Fruit fly (Drosophila melanogaster) whole organism, embryonic: ENCODE data around the gene CG11790.

Experiments
- Abd-B ChIP-seq: fragments of 200-800 bp; sonication (Bioruptor generic); optimal IDR thresholded peaks from 2 replicates; lab custom pipeline; 2018; ENCODE audit warnings: missing biosample characterization, mild to moderate bottlenecking, missing genetic modification characterization, moderate library complexity
- Aef1 ChIP-seq: fragments of 200-800 bp; sonication (Bioruptor generic); IDR thresholded peaks from 3 replicates; pipeline ENCODE4 v1.3.6; 2022; ENCODE audit warnings: missing biosample characterization, missing genetic modification characterization
- Awh ChIP-seq: fragments of 200-800 bp; sonication (Bioruptor generic); IDR thresholded peaks from 2 replicates; pipeline ENCODE4, ENCODE4 v1.3.6; 2022; ENCODE audit warnings: missing biosample characterization, missing genetic modification characterization
- BEAF-32 ChIP-seq: fragments of 200-800 bp; sonication (Bioruptor generic); optimal IDR thresholded peaks from 3 replicates; lab custom pipeline; 2017; ENCODE audit warnings: missing biosample characterization, missing genetic modification characterization, mild to moderate bottlenecking, moderate library complexity, missing genetic modification reagents
- Bgb ChIP-seq: fragments of 200-800 bp; sonication (Bioruptor generic); IDR thresholded peaks from 2 replicates; pipeline ENCODE4 v1.3.6; 2022; ENCODE audit warnings: missing biosample characterization, missing genetic modification characterization; ENCODE audit not compliant: partially characterized antibody
- Blimp-1 ChIP-seq: fragments of 200-800 bp; sonication (Bioruptor generic); optimal IDR thresholded peaks from 3 replicates; lab custom pipeline; 2018; ENCODE audit warnings: missing biosample characterization, missing genetic modification characterization, mild to moderate bottlenecking, moderate library complexity, missing genetic modification reagents
- CG10147 ChIP-seq: fragments of 200-800 bp; sonication (Bioruptor generic); optimal IDR thresholded peaks from 2 replicates; lab custom pipeline; 2019; ENCODE audit warnings: missing biosample characterization, mild to moderate bottlenecking, missing genetic modification characterization, moderate library complexity
- CG10267 ChIP-seq: fragments of 200-800 bp; sonication (Bioruptor generic); optimal IDR thresholded peaks from 2 replicates; lab custom pipeline; 2018; ENCODE audit warnings: missing biosample characterization, mild to moderate bottlenecking, missing genetic modification characterization, moderate library complexity
- CG10654 ChIP-seq: fragments of 200-800 bp; sonication (Bioruptor generic); optimal IDR thresholded peaks from 2 replicates; lab custom pipeline; 2016; ENCODE audit warnings: missing biosample characterization, missing genetic modification characterization
- CG11696 ChIP-seq: fragments of 200-800 bp; sonication (Bioruptor generic); IDR thresholded peaks from 2 replicates; pipeline ENCODE4 v1.3.6; 2022; ENCODE audit warnings: missing biosample characterization, missing genetic modification characterization
- CG1233 ChIP-seq: fragments of 200-800 bp; sonication (Bioruptor generic); optimal IDR thresholded peaks from 4 replicates; lab custom pipeline; 2018; ENCODE audit warnings: missing biosample characterization, mild to moderate bottlenecking, missing genetic modification characterization
- CG15479 ChIP-seq: fragments of 200-800 bp; sonication (Bioruptor generic); optimal IDR thresholded peaks from 3 replicates; lab custom pipeline; 2019; ENCODE audit warnings: missing biosample characterization, mild to moderate bottlenecking, missing genetic modification characterization, moderate library complexity
- CG17385 ChIP-seq: fragments of 200-800 bp; sonication (Bioruptor generic); optimal IDR thresholded peaks from 3 replicates; lab custom pipeline; 2018; ENCODE audit warnings: missing biosample characterization, mild to moderate bottlenecking, missing genetic modification characterization
- CG17612 ChIP-seq: fragments of 200-800 bp; sonication (Bioruptor generic); IDR thresholded peaks from 2 replicates; pipeline ENCODE4 v1.3.6; 2022; ENCODE audit warnings: missing biosample characterization, missing genetic modification characterization
- CG18599 ChIP-seq: fragments of 200-800 bp; sonication (Bioruptor generic); optimal IDR thresholded peaks from 3 replicates; lab custom pipeline; 2017; ENCODE audit warnings: missing biosample characterization, missing genetic modification characterization, mild to moderate bottlenecking, moderate library complexity, missing genetic modification reagents
- CG30403 ChIP-seq: fragments of 200-800 bp; sonication (Bioruptor generic); optimal IDR thresholded peaks from 3 replicates; lab custom pipeline; 2016; ENCODE audit warnings: missing biosample characterization, missing genetic modification characterization
- CG34422 ChIP-seq: fragments of 200-800 bp; sonication (Bioruptor generic); IDR thresholded peaks from 3 replicates; pipeline ENCODE4 v1.3.6; 2022; ENCODE audit warnings: missing biosample characterization, missing genetic modification characterization
- CG3838 ChIP-seq: fragments of 200-800 bp; sonication (Bioruptor generic); optimal IDR thresholded peaks from 3 replicates; lab custom pipeline; 2016; ENCODE audit warnings: missing biosample characterization, missing genetic modification characterization
- CG4730 ChIP-seq: fragments of 200-800 bp; sonication (Bioruptor generic); IDR thresholded peaks from 2 replicates; pipeline ENCODE4 v1.3.6; 2022; ENCODE audit warnings: missing biosample characterization, missing genetic modification characterization
- CG8359 ChIP-seq: fragments of 200-800 bp; sonication (Bioruptor generic); optimal IDR thresholded peaks from 2 replicates; lab custom pipeline; 2017; ENCODE audit warnings: missing biosample characterization, mild to moderate bottlenecking, missing genetic modification characterization, borderline replicate concordance
- CG8765 ChIP-seq: fragments of 200-800 bp; sonication (Bioruptor generic); IDR thresholded peaks from 2 replicates; pipeline ENCODE4 v1.3.6; 2022; ENCODE audit warnings: missing biosample characterization, missing genetic modification characterization
- CG9817 ChIP-seq: fragments of 200-800 bp; sonication (Bioruptor generic); optimal IDR thresholded peaks from 2 replicates; lab custom pipeline; 2018; ENCODE audit warnings: missing biosample characterization, mild to moderate bottlenecking, missing genetic modification characterization, moderate library complexity
- CrebB ChIP-seq: fragments of 200-800 bp; sonication (Bioruptor generic); optimal IDR thresholded peaks from 3 replicates; lab custom pipeline; 2018; ENCODE audit warnings: missing biosample characterization, mild to moderate bottlenecking, missing genetic modification characterization
- Dp ChIP-seq: fragments of 200-800 bp; sonication (Bioruptor generic); optimal IDR thresholded peaks from 2 replicates; lab custom pipeline; 2018; ENCODE audit warnings: missing biosample characterization, mild to moderate bottlenecking, missing genetic modification characterization, moderate library complexity
- H2.0 ChIP-seq: fragments of 200-800 bp; sonication (Bioruptor generic); IDR thresholded peaks from 2 replicates; pipeline ENCODE4 v1.3.6; 2022; ENCODE audit warnings: missing biosample characterization, missing genetic modification characterization
- HLHmδ ChIP-seq: fragments of 200-800 bp; sonication (Bioruptor generic); optimal IDR thresholded peaks from 2 replicates; lab custom pipeline; 2018; ENCODE audit warnings: missing biosample characterization, mild to moderate bottlenecking, missing genetic modification characterization, moderate library complexity
- Hand ChIP-seq: fragments of 200-800 bp; sonication (Bioruptor generic); optimal IDR thresholded peaks from 2 replicates; lab custom pipeline; 2017; ENCODE audit warnings: mild to moderate bottlenecking, missing biosample characterization, missing genetic modification reagents, missing genetic modification characterization
- HmgZ ChIP-seq: fragments of 200-800 bp; sonication (Bioruptor generic); optimal IDR thresholded peaks from 2 replicates; lab custom pipeline; 2018; ENCODE audit warnings: missing biosample characterization, mild to moderate bottlenecking, missing genetic modification characterization
- Jarid2 ChIP-seq: fragments of 200-800 bp; sonication (Bioruptor generic); optimal IDR thresholded peaks from 3 replicates; lab custom pipeline; 2017; ENCODE audit warnings: mild to moderate bottlenecking, missing biosample characterization, missing genetic modification reagents, missing genetic modification characterization
- Lpt ChIP-seq: fragments of >200 bp; optimal IDR thresholded peaks from 2 replicates; lab custom pipeline; 2018; ENCODE audit warnings: missing biosample characterization, missing genetic modification characterization
- Med ChIP-seq: fragments of 200-800 bp; sonication (Bioruptor generic); peaks from one replicate; lab custom pipeline; 2016; ENCODE audit warnings: missing biosample characterization, missing genetic modification characterization, mild to moderate bottlenecking, inconsistent platforms, moderate library complexity
- NFAT ChIP-seq: fragments of 200-800 bp; sonication (Bioruptor generic); IDR thresholded peaks from 2 replicates; pipeline ENCODE4 v1.3.6; 2022; ENCODE audit warnings: missing biosample characterization, missing genetic modification characterization
- Sox102F ChIP-seq: fragments of 200-800 bp; sonication (Bioruptor generic); optimal IDR thresholded peaks from 2 replicates; lab custom pipeline; 2018; ENCODE audit warnings: missing biosample characterization, mild to moderate bottlenecking, missing genetic modification characterization, moderate library complexity
- ase ChIP-seq: fragments of 200-800 bp; sonication (Bioruptor generic); IDR thresholded peaks from 3 replicates; pipeline ENCODE4 v1.3.6; 2022; ENCODE audit warnings: missing biosample characterization, missing genetic modification characterization
- bbx ChIP-seq: fragments of 200-800 bp; sonication (Bioruptor generic); IDR thresholded peaks from 2 replicates; pipeline ENCODE4 v1.3.6; 2022; ENCODE audit warnings: missing biosample characterization, missing genetic modification characterization; ENCODE audit not compliant: partially characterized antibody
- caup ChIP-seq: fragments of 200-800 bp; sonication (Bioruptor generic); optimal IDR thresholded peaks from 3 replicates; lab custom pipeline; 2017; ENCODE audit warnings: missing biosample characterization, mild to moderate bottlenecking, missing genetic modification characterization, moderate library complexity; ENCODE audit not compliant: severe bottlenecking
- ewg ChIP-seq: fragments of 200-800 bp; sonication (Bioruptor generic); optimal IDR thresholded peaks from 3 replicates; lab custom pipeline; 2017; ENCODE audit warnings: mild to moderate bottlenecking, missing biosample characterization, missing genetic modification reagents, missing genetic modification characterization
- eyg ChIP-seq: fragments of 200-800 bp; sonication (Bioruptor generic); optimal IDR thresholded peaks from 3 replicates; lab custom pipeline; 2016; ENCODE audit warnings: missing biosample characterization, missing genetic modification characterization
- grn ChIP-seq: fragments of 200-800 bp; sonication (Bioruptor generic); optimal IDR thresholded peaks from 3 replicates; lab custom pipeline; 2017; ENCODE audit warnings: missing biosample characterization, missing genetic modification characterization
- ham ChIP-seq: fragments of 200-800 bp; sonication (Bioruptor generic); IDR thresholded peaks from 2 replicates; pipeline ENCODE4 v1.3.6; 2022; ENCODE audit warnings: missing biosample characterization, missing genetic modification characterization
- nerfin-2 ChIP-seq: fragments of 200-800 bp; sonication (Bioruptor generic); IDR thresholded peaks from 2 replicates; pipeline ENCODE4 v1.3.6; 2022; ENCODE audit warnings: missing biosample characterization, missing genetic modification characterization; ENCODE audit not compliant: partially characterized antibody
- nmo ChIP-seq: fragments of 200-800 bp; sonication (Bioruptor generic); optimal IDR thresholded peaks from 2 replicates; lab custom pipeline; 2018; ENCODE audit warnings: missing biosample characterization, mild to moderate bottlenecking, missing genetic modification characterization, moderate library complexity
- oc ChIP-seq: fragments of 200-800 bp; sonication (Bioruptor generic); optimal IDR thresholded peaks from 2 replicates; lab custom pipeline; 2018; ENCODE audit warnings: missing biosample characterization, mild to moderate bottlenecking, missing genetic modification characterization, moderate library complexity
- pfk ChIP-seq: fragments of 200-800 bp; sonication (Bioruptor generic); optimal IDR thresholded peaks from 2 replicates; lab custom pipeline; 2018; ENCODE audit warnings: missing biosample characterization, mild to moderate bottlenecking, missing genetic modification characterization, moderate library complexity
- ranshi ChIP-seq: fragments of 200-800 bp; sonication (Bioruptor generic); IDR thresholded peaks from 2 replicates; pipeline ENCODE4 v1.3.6; 2022; ENCODE audit warnings: missing biosample characterization, missing genetic modification characterization
- shn ChIP-seq: fragments of 200-800 bp; sonication (Bioruptor generic); optimal IDR thresholded peaks from 3 replicates; lab custom pipeline; 2016; ENCODE audit warnings: missing biosample characterization, missing genetic modification characterization
- slbo ChIP-seq: fragments of 200-800 bp; sonication (Bioruptor generic); IDR thresholded peaks from 2 replicates; pipeline ENCODE4 v1.3.6; 2022; ENCODE audit warnings: missing biosample characterization, missing genetic modification characterization
- sqz ChIP-seq: fragments of 200-800 bp; sonication (Bioruptor generic); optimal IDR thresholded peaks from 3 replicates; lab custom pipeline; 2018; ENCODE audit warnings: missing biosample characterization, mild to moderate bottlenecking, missing genetic modification characterization
- tap ChIP-seq: fragments of 200-800 bp; optimal IDR thresholded peaks from 3 replicates; lab custom pipeline; 2019; ENCODE audit warnings: missing biosample characterization, mild to moderate bottlenecking, missing genetic modification characterization, moderate library complexity
- tna ChIP-seq: fragments of 200-800 bp; sonication (Bioruptor generic); IDR thresholded peaks from 2 replicates; pipeline ENCODE4 v1.3.6; 2022; ENCODE audit warnings: missing biosample characterization, missing genetic modification characterization; ENCODE audit not compliant: partially characterized antibody

CG11790 gene

DNA sequence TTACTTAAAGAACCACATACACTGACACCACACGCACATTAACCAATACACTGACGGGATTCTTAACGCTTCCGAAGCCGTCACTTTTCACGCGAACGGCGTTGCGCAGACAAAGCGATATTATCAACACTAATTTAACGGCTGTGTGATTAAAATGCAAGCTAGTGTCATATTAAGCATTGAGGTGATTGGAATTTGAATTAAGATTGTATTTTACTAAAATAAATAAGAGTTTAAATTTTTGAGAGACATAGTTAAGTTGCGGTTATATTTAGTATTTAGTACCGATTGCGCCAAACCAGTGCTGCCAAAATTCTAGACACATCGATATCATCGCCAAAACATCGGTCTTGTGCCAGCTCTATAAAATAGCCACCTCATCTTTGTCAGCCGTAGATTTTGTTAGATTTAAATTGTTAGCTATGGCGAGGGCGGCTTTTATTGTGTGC, 8.5 kb upstream of the CG11790 start, which contains the start of the genes Ythdf and bai (continued):
- TF ChIP-seq CG15479 (peak; percentile 27), eyg (GFP tag; lab: Kevin White, UChicago) (no peak), NFAT (GFP tag; lab: Robert Waterston, UW) (no peak; the same call in 1 of the 2 replicates), tna (GFP tag; lab: Robert Waterston, UW) (peak; percentile 72), CG18599 (GFP tag; lab: Kevin White, UChicago) (no peak), CG34422 (GFP tag; lab: Robert Waterston, UW) (no peak; the same call in 1 of the 3 replicates), slbo (GFP tag; lab: Robert Waterston, UW) (peak; percentile 64; the same call in 1 of the 2 replicates), CG3838 (no peak), shn (GFP tag; lab: Kevin White, UChicago) (peak; percentile 16), CrebB (tag; lab: Kevin White, UChicago) (peak; percentile 46), nmo (GFP tag; lab: Kevin White, UChicago) (peak; percentile 81), ham (GFP tag; lab: Robert Waterston, UW) (no peak), CG4730 (GFP tag; lab: Robert Waterston, UW) (no peak), CG17385 (no peak), bbx (GFP tag; lab: Robert Waterston, UW) (peak; percentile 69), HmgZ (peak; percentile 78), CG8765 (GFP tag; lab: Robert Waterston, UW) (no peak), nerfin-2 (peak; percentile 56; the same call in 1 of the 2 replicates), sqz (GFP tag; lab: Kevin White, UChicago) (no peak), Abd-B (no peak), H2.0 (GFP tag; lab: Robert Waterston, UW) (no peak), CG10654 (GFP tag; lab: Kevin White, UChicago) (peak; percentile 18), ewg (GFP tag; lab: Kevin White, UChicago) (peak; percentile 35), Dp (GFP tag; lab: Kevin White, UChicago) (peak; percentile 47), ranshi (GFP tag; lab: Robert Waterston, UW) (no peak), CG8359 (GFP tag; lab: Kevin White, UChicago) (no peak), Med (GFP tag; lab: Kevin White, UChicago) (peak; percentile 73), Blimp-1 (GFP tag; lab: Kevin White, UChicago) (no peak), oc (tag; lab: Kevin White, UChicago) (no peak), CG9817 (tag; lab: Kevin White, UChicago) (no peak), pfk (GFP tag; lab: Kevin White, UChicago) (no peak), ase (GFP tag; lab: Robert Waterston, UW) (no peak), Jarid2 (GFP tag; lab: Kevin White, UChicago) (no peak), Sox102F (GFP tag; lab: Kevin White, UChicago) (no peak), CG30403 (GFP tag; lab: Kevin White, UChicago) (peak; percentile 64), CG10267 (tag; lab: Kevin White, UChicago) (peak; percentile 98), tap (tag; lab: Kevin White, UChicago) (no peak), caup (GFP tag; lab: Kevin White, UChicago) (no peak), BEAF-32 (peak; percentile 95), HLHmδ (GFP tag; lab: Kevin White, UChicago) (no peak), CG17612 (GFP tag; lab: Robert Waterston, UW) (no peak), Aef1 (GFP tag; lab: Robert Waterston, UW) (no peak), Lpt (GFP tag; lab: Kevin White, UChicago) (no peak), CG10147 (GFP tag; lab: Kevin White, UChicago) (no peak), Awh (GFP tag; lab: Robert Waterston, UW) (no peak), CG1233 (GFP tag; lab: Kevin White, UChicago) (no peak), Bgb (GFP tag; lab: Robert Waterston, UW) (peak; percentile 83), CG11696 (GFP tag; lab: Robert Waterston, UW) (no peak), grn (GFP tag; lab: Kevin White, UChicago) (no peak), Hand (GFP tag; lab: Kevin White, UChicago) (no peak)
